Fruit fly (Drosophila melanogaster): ENCODE measurements around the gene promL.

DNA sequence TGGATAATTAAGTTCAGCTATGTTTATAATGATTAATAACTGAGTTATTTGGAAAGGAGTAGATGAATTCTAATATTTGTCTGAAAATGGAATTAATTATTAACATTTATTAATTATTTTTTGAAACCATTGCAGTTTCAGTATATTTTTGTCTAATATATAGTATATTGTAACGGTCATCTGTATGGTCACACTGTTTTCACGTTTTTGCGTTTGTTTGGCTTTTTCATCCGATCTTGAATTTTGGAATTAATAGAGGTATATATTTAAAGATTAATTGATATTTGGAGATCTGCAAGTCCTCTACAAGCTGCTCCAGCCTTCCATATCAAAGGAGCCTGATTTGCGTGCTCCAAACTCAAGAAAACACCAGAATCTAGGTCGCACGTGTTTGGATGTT is 41.6 kb upstream of the promL start, which contains the start of the genes CG32278 and CG32281:
- TF ChIP-seq brk (GFP tag; optimal IDR thresholded peaks at IDR 0.05) (no peak), psq (GFP tag; optimal IDR thresholded peaks at IDR 0.05) (no peak), pan (optimal IDR thresholded peaks at IDR 0.05) (no peak), Rel (GFP tag; optimal IDR thresholded peaks at IDR 0.05) (no peak), Rel (tag; optimal IDR thresholded peaks at IDR 0.05) (no peak), h (GFP tag; optimal IDR thresholded peaks at IDR 0.05) (no peak), dsf (GFP tag; optimal IDR thresholded peaks at IDR 0.05; ENCODE audit: borderline replicate concordance) (no peak), CrebA (GFP tag; optimal IDR thresholded peaks at IDR 0.05; ENCODE audit: borderline replicate concordance) (no peak), lola (GFP tag; optimal IDR thresholded peaks at IDR 0.05) (no peak)

All from whole organism, wandering third instar larva.